Worm (Caenorhabditis elegans) whole organism, L4 larva: ENCODE results near the gene Y57G11C.1147.

Experiments
- F10B5.3 ChIP-seq: sonication (generic microtip); optimal IDR thresholded peaks from 2 replicates; lab custom pipeline; 2016; ENCODE audit warnings: mild to moderate bottlenecking, missing genetic modification characterization, missing compliant biosample characterization
- F26F4.8 ChIP-seq: fragments of 200-800 bp; sonication (Bioruptor generic); conservative IDR thresholded peaks from 2 replicates; pipeline ENCODE4 v1.3.6; 2022; ENCODE audit warnings: missing genetic modification characterization, missing compliant biosample characterization
- F44E2.7 ChIP-seq: fragments of 200-800 bp; sonication (Bioruptor generic); IDR thresholded peaks from 2 replicates; pipeline ENCODE4 v2.1.2; 2022; ENCODE audit warnings: missing genetic modification characterization, missing compliant biosample characterization
- ZK337.2 ChIP-seq: fragments of 200-800 bp; sonication (Bioruptor generic); IDR thresholded peaks from 2 replicates; pipeline ENCODE4 v1.3.6; 2022; ENCODE audit warnings: missing genetic modification reagents, missing genetic modification characterization, missing compliant biosample characterization
- aly-2 ChIP-seq: sonication (generic microtip); optimal IDR thresholded peaks from 2 replicates; lab custom pipeline; 2018; ENCODE audit warnings: missing biosample characterization, missing genetic modification characterization
- ama-1 ChIP-seq: fragments of 150-350 bp; optimal IDR thresholded peaks from 2 replicates; lab custom pipeline; 2014; ENCODE audit warnings: inconsistent platforms, mixed read lengths
- attf-4 ChIP-seq: sonication (generic microtip); optimal IDR thresholded peaks from 3 replicates; lab custom pipeline; 2017; ENCODE audit warnings: missing biosample characterization, missing genetic modification characterization
- ceh-44 ChIP-seq: fragments of 200-800 bp; sonication (Bioruptor generic); IDR thresholded peaks from 2 replicates; pipeline ENCODE4 v1.3.6; 2022; ENCODE audit warnings: missing genetic modification reagents, missing genetic modification characterization, missing compliant biosample characterization
- daf-12 ChIP-seq: fragments of 150-350 bp; optimal IDR thresholded peaks from 2 replicates; lab custom pipeline; 2014; ENCODE audit warnings: missing biosample characterization, missing genetic modification reagents, missing genetic modification characterization
- daf-16 ChIP-seq, 3 experiments: sonication (generic microtip); optimal IDR thresholded peaks; 2 replicates each; lab custom pipeline; 2016 to 2017; ENCODE audit warnings: missing genetic modification characterization in 3 of 3, missing genetic modification reagents in 3 of 3, mild to moderate bottlenecking in 2 of 3, missing compliant biosample characterization in 2 of 3, missing biosample characterization in 1 of 3, moderate library complexity in 1 of 3
- daf-8 ChIP-seq: fragments of 200-800 bp; sonication (Bioruptor generic); IDR thresholded peaks from 2 replicates; pipeline ENCODE4 v1.3.6; 2022; ENCODE audit warnings: missing genetic modification characterization, missing compliant biosample characterization
- dmd-8 ChIP-seq: fragments of 200-800 bp; sonication (Bioruptor generic); IDR thresholded peaks from 2 replicates; pipeline ENCODE4 v1.3.6; 2022; ENCODE audit warnings: missing genetic modification characterization, missing compliant biosample characterization
- duxl-1 ChIP-seq: sonication (generic microtip); optimal IDR thresholded peaks from 2 replicates; lab custom pipeline; 2016; ENCODE audit warnings: mild to moderate bottlenecking, missing genetic modification characterization, moderate library complexity, missing compliant biosample characterization; ENCODE audit not compliant: poor library complexity
- dve-1 ChIP-seq: sonication (generic microtip); optimal IDR thresholded peaks from 2 replicates; lab custom pipeline; 2017; ENCODE audit warnings: antibody characterized with exemption, mild to moderate bottlenecking, missing genetic modification characterization, missing compliant biosample characterization; ENCODE audit not compliant: insufficient read depth
- egl-43 ChIP-seq: fragments of 200-800 bp; sonication (Bioruptor generic); IDR thresholded peaks from 2 replicates; pipeline ENCODE4 v1.3.6; 2022; ENCODE audit warnings: missing genetic modification reagents, missing genetic modification characterization, missing compliant biosample characterization
- fkh-10 ChIP-seq: fragments of 150-350 bp; optimal IDR thresholded peaks from 2 replicates; lab custom pipeline; 2014; ENCODE audit warnings: missing biosample characterization, missing genetic modification reagents, missing genetic modification characterization
- hif-1 ChIP-seq, 2 experiments: sonication (generic microtip); optimal IDR thresholded peaks; 2 replicates each; lab custom pipeline; 2016 to 2017; ENCODE audit warnings: missing compliant biosample characterization in 2 of 2, missing genetic modification characterization in 2 of 2, missing genetic modification reagents in 2 of 2, missing genotype in 2 of 2, mild to moderate bottlenecking in 1 of 2
- hlh-11 ChIP-seq: fragments of 200-800 bp; sonication (Bioruptor generic); optimal IDR thresholded peaks from 2 replicates; lab custom pipeline; 2018; ENCODE audit warnings: mild to moderate bottlenecking, missing genetic modification characterization, missing compliant biosample characterization
- hmg-1.1 ChIP-seq: fragments of 200-800 bp; sonication (Bioruptor generic); IDR thresholded peaks from 2 replicates; pipeline ENCODE4 v1.3.6; 2022; ENCODE audit warnings: missing genetic modification reagents, missing genetic modification characterization, missing compliant biosample characterization
- lin-39 ChIP-seq: fragments of 150-350 bp; optimal IDR thresholded peaks from 2 replicates; lab custom pipeline; 2014; ENCODE audit warnings: missing biosample characterization, missing genetic modification reagents, missing genetic modification characterization
- lsy-2 ChIP-seq, 2 experiments: fragments of 150-350 bp in 1 of 2; sonication (generic microtip) in 1 of 2; optimal IDR thresholded peaks; 2 replicates each; lab custom pipeline; 2014 to 2017; ENCODE audit warnings: missing biosample characterization in 2 of 2, missing genetic modification characterization in 2 of 2
- mxl-2 ChIP-seq: fragments of 200-800 bp; sonication (Bioruptor generic); conservative IDR thresholded peaks from 2 replicates; pipeline ENCODE4 v1.3.6; 2022; ENCODE audit warnings: missing genetic modification reagents, missing genetic modification characterization, missing compliant biosample characterization
- mxl-3 ChIP-seq: fragments of 200-800 bp; sonication (Bioruptor generic); optimal IDR thresholded peaks from 2 replicates; lab custom pipeline; 2018; ENCODE audit warnings: mild to moderate bottlenecking, missing genetic modification characterization, missing compliant biosample characterization
- nhr-10 ChIP-seq: fragments of 150-350 bp; optimal IDR thresholded peaks from 2 replicates; lab custom pipeline; 2014; ENCODE audit warnings: missing biosample characterization, missing genetic modification characterization
- nhr-11 ChIP-seq: fragments of 150-350 bp; optimal IDR thresholded peaks from 2 replicates; lab custom pipeline; 2014; ENCODE audit warnings: missing biosample characterization, missing genetic modification characterization
- nhr-237 ChIP-seq: sonication (generic microtip); optimal IDR thresholded peaks from 2 replicates; lab custom pipeline; 2017; ENCODE audit warnings: missing biosample characterization, missing genetic modification characterization
- nhr-25 ChIP-seq: sonication (generic microtip); optimal IDR thresholded peaks from 2 replicates; lab custom pipeline; 2017; ENCODE audit warnings: missing genetic modification characterization, mild to moderate bottlenecking, missing compliant biosample characterization, antibody characterized with exemption, moderate library complexity, borderline replicate concordance; ENCODE audit not compliant: insufficient read depth
- nhr-48 ChIP-seq: sonication (generic microtip); optimal IDR thresholded peaks from 2 replicates; lab custom pipeline; 2016; ENCODE audit warnings: mild to moderate bottlenecking, missing genetic modification characterization, missing compliant biosample characterization
- nhr-6 ChIP-seq: fragments of 150-350 bp; optimal IDR thresholded peaks from 2 replicates; lab custom pipeline; 2014; ENCODE audit warnings: missing biosample characterization, missing genetic modification characterization
- nhr-77 ChIP-seq: fragments of 150-350 bp; optimal IDR thresholded peaks from 2 replicates; lab custom pipeline; 2014; ENCODE audit warnings: missing biosample characterization, missing genetic modification characterization
- pqm-1 ChIP-seq: sonication (generic microtip); optimal IDR thresholded peaks from 2 replicates; lab custom pipeline; 2017; ENCODE audit warnings: missing biosample characterization, missing genetic modification characterization
- rbr-2 ChIP-seq: sonication (generic microtip); optimal IDR thresholded peaks from 2 replicates; lab custom pipeline; 2016; ENCODE audit warnings: missing genotype, missing genetic modification characterization, missing compliant biosample characterization
- saeg-2 ChIP-seq: fragments of 200-800 bp; sonication (Bioruptor generic); IDR thresholded peaks from 2 replicates; pipeline ENCODE4 v1.3.6; 2022; ENCODE audit warnings: missing genetic modification reagents, missing genetic modification characterization, missing compliant biosample characterization
- sdz-12 ChIP-seq: fragments of 200-800 bp; sonication (Bioruptor generic); optimal IDR thresholded peaks from 2 replicates; lab custom pipeline; 2018; ENCODE audit warnings: mild to moderate bottlenecking, missing genetic modification characterization, missing compliant biosample characterization
- spr-1 ChIP-seq: sonication (generic microtip); optimal IDR thresholded peaks from 2 replicates; lab custom pipeline; 2016; ENCODE audit warnings: mild to moderate bottlenecking, missing genetic modification characterization, missing compliant biosample characterization
- spr-3 ChIP-seq: fragments of 200-800 bp; sonication (Bioruptor generic); optimal IDR thresholded peaks from 2 replicates; lab custom pipeline; 2018; ENCODE audit warnings: mild to moderate bottlenecking, missing genetic modification characterization, missing compliant biosample characterization
- unc-130 ChIP-seq: sonication (generic microtip); optimal IDR thresholded peaks from 2 replicates; lab custom pipeline; 2016; ENCODE audit warnings: missing genetic modification reagents, missing genetic modification characterization, missing compliant biosample characterization
- unc-39 ChIP-seq: sonication (generic microtip); optimal IDR thresholded peaks from 2 replicates; lab custom pipeline; 2017; ENCODE audit warnings: missing biosample characterization, missing genetic modification characterization
- unc-62 ChIP-seq, 3 experiments: fragments of 150-350 bp in 1 of 3; sonication (generic microtip); optimal IDR thresholded peaks in 2 of 3; peaks in 1 of 3; 1 replicate in 1 of 3; 2 replicates in 2 of 3; lab custom pipeline; 2014 to 2017; ENCODE audit warnings: missing biosample characterization in 3 of 3, missing genetic modification characterization in 3 of 3, missing genetic modification reagents in 3 of 3, missing genotype in 1 of 3
- zag-1 ChIP-seq: fragments of 150-350 bp; optimal IDR thresholded peaks from 2 replicates; lab custom pipeline; 2014; ENCODE audit warnings: missing biosample characterization, missing genetic modification characterization
- zfp-2 ChIP-seq: sonication (generic microtip); optimal IDR thresholded peaks from 2 replicates; lab custom pipeline; 2016; ENCODE audit warnings: mild to moderate bottlenecking, missing genetic modification characterization, missing compliant biosample characterization
- ztf-11 ChIP-seq: fragments of 150-350 bp; optimal IDR thresholded peaks from 2 replicates; lab custom pipeline; 2014; ENCODE audit warnings: missing biosample characterization, missing genetic modification characterization
- ztf-7 ChIP-seq: fragments of 150-350 bp; optimal IDR thresholded peaks from 2 replicates; lab custom pipeline; 2014; ENCODE audit warnings: missing biosample characterization, missing genetic modification characterization

The Y57G11C.1147 gene

DNA sequence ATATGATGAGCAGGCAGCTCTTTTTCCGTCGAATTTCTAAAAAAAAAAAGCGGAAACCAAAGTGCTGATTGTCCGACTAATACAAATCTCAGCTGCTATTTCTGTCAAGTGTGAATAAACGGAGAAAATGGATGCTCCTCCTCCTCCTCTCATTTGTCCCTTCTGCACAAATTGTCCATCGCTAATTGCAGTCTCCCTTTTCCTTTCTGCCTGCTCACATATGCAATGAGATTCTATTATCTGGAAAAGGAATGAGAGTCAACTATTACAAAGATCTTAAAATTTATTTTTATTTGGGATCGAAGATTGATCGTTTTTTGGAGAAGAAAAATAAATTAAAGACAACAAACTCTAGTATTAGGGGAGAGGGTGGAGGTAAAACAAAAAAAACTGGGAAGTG is 25.0 kb upstream of the Y57G11C.1147 start (continued):
- TF ChIP-seq rbr-2 (tag; lab: Kevin White, UChicago) (peak; percentile 18), daf-16 (GFP tag; optimal IDR thresholded peaks at IDR 0.05; lab: Kevin White, UChicago) (peak in 1 of 2 experiments; percentile 28), daf-16 (tag; optimal IDR thresholded peaks at IDR 0.05; lab: Kevin White, UChicago) (peak; percentile 12), spr-1 (tag; lab: Kevin White, UChicago) (peak; percentile 66), hif-1 (tag; optimal IDR thresholded peaks at IDR 0.05; lab: Kevin White, UChicago) (no peak), F10B5.3 (tag; lab: Kevin White, UChicago) (peak; percentile 31), ZK337.2 (GFP tag; lab: Robert Waterston, UW) (no peak), zfp-2 (tag; lab: Kevin White, UChicago) (no peak), mxl-2 (GFP tag; lab: Robert Waterston, UW) (no peak), lsy-2 (tag; optimal IDR thresholded peaks at IDR 0.05; lab: Kevin White, UChicago) (peak; percentile 33 to 66), nhr-48 (tag; lab: Kevin White, UChicago) (peak; percentile 35), zag-1 (no peak), egl-43 (GFP tag; lab: Robert Waterston, UW) (no peak), aly-2 (tag; lab: Kevin White, UChicago) (peak; percentile 55), lin-39 (tag; lab: Kevin White, UChicago) (no peak), ama-1 (peak; percentile 52)

ce11 chrIV:14816288-14816687 is 19.0 kb upstream of the Y57G11C.1147 start, which contains the start of gene Y57G11C.46:
Gene Y57G11C.46 (minus strand): TSS chrIV:14816388.
- TF ChIP-seq mxl-3 (GFP tag; lab: Kevin White, UChicago): no peak

- no peak for TF ChIP-seq nhr-6 (tag; lab: Kevin White, UChicago)
- TF ChIP-seq daf-8 (GFP tag; lab: Robert Waterston, UW): no peak
- TF ChIP-seq, all 104 proteins: peak for 0
These were observed 9.6 kb upstream of the Y57G11C.1147 start, which contains the start of gene oig-5 for ce11 chrIV:14806903-14807302. Gene oig-5 (plus strand): TSS chrIV:14807203.

DNA sequence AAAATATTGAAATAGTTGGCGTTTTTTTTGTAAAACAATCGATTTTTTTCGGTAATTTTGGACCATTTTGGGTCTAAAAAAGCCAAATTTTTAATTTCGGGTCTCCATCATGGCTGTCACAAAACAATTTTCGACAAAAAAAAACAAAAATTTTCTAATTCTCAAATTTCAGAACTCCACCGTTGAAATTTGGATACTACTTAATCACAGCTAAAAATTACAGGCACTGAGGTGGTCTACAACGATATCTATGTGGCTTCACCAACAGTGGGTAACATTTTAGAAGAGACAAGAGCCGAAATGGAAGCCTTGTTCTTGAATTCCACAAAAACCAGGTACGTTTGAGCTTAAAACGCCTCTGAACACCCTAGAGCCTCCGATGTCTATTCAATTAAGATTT is 5.0 kb upstream of the Y57G11C.1147 start, which contains the start of gene Y57G11C.1142:
TSS of gene Y57G11C.1142 (plus strand) at position 301 of the 400 bp plus-strand sequence.
- TF ChIP-seq attf-4 (tag; lab: Kevin White, UChicago): no peak
- no peak for TF ChIP-seq nhr-10 (tag; lab: Kevin White, UChicago)
- no peak for TF ChIP-seq nhr-237 (tag; lab: Kevin White, UChicago)
- no peak for TF ChIP-seq hlh-11 (tag; lab: Kevin White, UChicago)
- TF ChIP-seq pqm-1 (tag; lab: Kevin White, UChicago): no peak
- TF ChIP-seq F44E2.7 (GFP tag; lab: Robert Waterston, UW): no peak
- no peak for TF ChIP-seq nhr-6 (tag; lab: Kevin White, UChicago)
- TF ChIP-seq duxl-1 (tag; lab: Kevin White, UChicago): no peak
- no peak for TF ChIP-seq daf-12 (tag; lab: Kevin White, UChicago)
- no peak for TF ChIP-seq spr-3 (GFP tag; lab: Kevin White, UChicago)
- no peak for TF ChIP-seq lin-39 (tag; lab: Kevin White, UChicago)
- TF ChIP-seq dve-1 (tag; lab: Kevin White, UChicago): no peak
- no peak for TF ChIP-seq hmg-1.1 (GFP tag; lab: Robert Waterston, UW)
- TF ChIP-seq ZK337.2 (GFP tag; lab: Robert Waterston, UW): no peak
- no peak for TF ChIP-seq nhr-25

- TF ChIP-seq ztf-11 (tag; lab: Kevin White, UChicago) (no peak), daf-12 (tag; lab: Kevin White, UChicago) (no peak), unc-62 (GFP tag; optimal IDR thresholded peaks at IDR 0.05 in 1 of 2; lab: Kevin White, UChicago) (no peak), unc-62 (tag; optimal IDR thresholded peaks at IDR 0.05; lab: Kevin White, UChicago) (no peak), F26F4.8 (no peak), fkh-10 (GFP tag; lab: Kevin White, UChicago) (no peak), saeg-2 (GFP tag; lab: Robert Waterston, UW) (no peak), sdz-12 (GFP tag; lab: Kevin White, UChicago) (no peak), unc-39 (tag; lab: Kevin White, UChicago) (no peak), ztf-7 (tag; lab: Kevin White, UChicago) (no peak), ceh-44 (GFP tag; lab: Robert Waterston, UW) (no peak), mxl-3 (GFP tag; lab: Kevin White, UChicago) (no peak), dmd-8 (GFP tag; lab: Robert Waterston, UW) (no peak), nhr-11 (no peak), nhr-77 (tag; lab: Kevin White, UChicago) (no peak), unc-130 (GFP tag; lab: Kevin White, UChicago) (no peak), nhr-237 (tag; lab: Kevin White, UChicago) (no peak)
These were observed 3.6 kb upstream of the Y57G11C.1147 start for ce11 chrIV:14800931-14801330.
